Worm (Caenorhabditis elegans) whole organism, dauer: ENCODE results near the gene srx-44.
"Not testable (repeated sequence)": the region's sequence is repeated elsewhere in the genome, so short reads cannot be mapped to it uniquely, and the experiment has no call there.

Experiments
- unc-62 ChIP-seq: sonication (generic microtip); optimal IDR thresholded peaks from 2 replicates; lab custom pipeline; 2017; ENCODE audit warnings: missing biosample characterization, missing genetic modification reagents, missing genetic modification characterization

srx-44 gene

ce11 chrV:16020042-16020441 is at the start of gene srx-44:
Gene srx-44 (plus strand): TSS chrV:16020342.
- TF ChIP-seq unc-62: no peak

- no peak for TF ChIP-seq unc-62
Observed at ce11 chrV:15970820-15971219, 49.3 kb upstream of the srx-44 start.

- no peak for TF ChIP-seq unc-62
Observed at ce11 chrV:15972484-15972883, 47.7 kb upstream of the srx-44 start, which contains the start of gene sru-23. Gene sru-23 (minus strand): TSS chrV:15972584.

- TF ChIP-seq unc-62: no peak
Observed at ce11 chrV:15974836-15975235, 45.3 kb upstream of the srx-44 start, which contains the start of gene sru-22. Gene sru-22 (minus strand): TSS chrV:15974936.

- no peak for TF ChIP-seq unc-62
Observed at ce11 chrV:15975845-15976244, 44.3 kb upstream of the srx-44 start, which contains the start of gene clec-232. Gene clec-232 (plus strand): TSS chrV:15976145.

ce11 chrV:15978232-15978764 is 41.8 kb upstream of the srx-44 start, which contains the start of gene oac-20:
Gene oac-20 (plus strand): TSS chrV:15978714.
- no peak for TF ChIP-seq unc-62

- no peak for TF ChIP-seq unc-62
Observed at ce11 chrV:15982733-15983344, 37.3 kb upstream of the srx-44 start, which contains the start of the genes fbxa-99 and F36G9.13. Gene fbxa-99 (minus strand): TSS chrV:15982854. Gene F36G9.13 (plus strand): TSS chrV:15983294.

- no peak for TF ChIP-seq unc-62
Observed at ce11 chrV:15988074-15988473, 32.1 kb upstream of the srx-44 start, which contains the start of gene F36G9.15. Gene F36G9.15 (minus strand): TSS chrV:15988174.

- not testable (repeated sequence) for TF ChIP-seq unc-62
Observed at ce11 chrV:15991850-15992249, 28.3 kb upstream of the srx-44 start, which contains the start of gene C06C6.7. Gene C06C6.7 (plus strand): TSS chrV:15992150.

ce11 chrV:15996655-15997186 is 23.4 kb upstream of the srx-44 start, which contains the start of the genes C06C6.9 and C06C6.8:
Gene C06C6.9 (minus strand): TSS chrV:15996755.
Gene C06C6.8 (plus strand): TSS chrV:15997136.
- TF ChIP-seq unc-62: no peak

ce11 chrV:16000433-16000832 is 19.7 kb upstream of the srx-44 start, which contains the start of gene nhr-50:
Gene nhr-50 (minus strand): TSS chrV:16000631.
- TF ChIP-seq unc-62: no peak

ce11 chrV:16002288-16002687 is 17.9 kb upstream of the srx-44 start, which contains the start of gene nhr-63:
Gene nhr-63 (plus strand): TSS chrV:16002588.
- TF ChIP-seq unc-62: no peak

ce11 chrV:16007505-16007904 is 12.6 kb upstream of the srx-44 start, which contains the start of gene str-231:
Gene str-231 (minus strand): TSS chrV:16007605.
- TF ChIP-seq unc-62: no peak

ce11 chrV:16009564-16009963 is 10.6 kb upstream of the srx-44 start, which contains the start of gene str-233:
Gene str-233 (minus strand): TSS chrV:16009664.
- TF ChIP-seq unc-62: no peak

ce11 chrV:16015652-16016051 is 4.5 kb upstream of the srx-44 start, which contains the start of gene str-232:
Gene str-232 (minus strand): TSS chrV:16015752.
- TF ChIP-seq unc-62: no peak

ce11 chrV:16016977-16017376 is 3.2 kb upstream of the srx-44 start:
- no peak for TF ChIP-seq unc-62

ce11 chrV:16017671-16018070 is 2.5 kb upstream of the srx-44 start, which contains the start of gene srx-43:
Gene srx-43 (plus strand): TSS chrV:16017971.
- TF ChIP-seq unc-62: no peak
